Worm (Caenorhabditis elegans) whole organism, early embryonic: ENCODE data around the gene vrk-1.

Source experiments
- aly-1 ChIP-seq: sonication (generic microtip); optimal IDR thresholded peaks from 2 replicates; lab custom pipeline; 2016; ENCODE audit warnings: missing genetic modification characterization, missing compliant biosample characterization
- ama-1 ChIP-seq: fragments of 150-350 bp; optimal IDR thresholded peaks from 2 replicates; lab custom pipeline; 2014
- flt-1 ChIP-seq: fragments of 200-800 bp; sonication (Bioruptor generic); IDR thresholded peaks from 2 replicates; pipeline ENCODE4 v1.3.6; 2022; ENCODE audit warnings: missing genetic modification characterization, missing compliant biosample characterization
- hmbx-1 ChIP-seq: sonication (generic microtip); optimal IDR thresholded peaks from 2 replicates; lab custom pipeline; 2016; ENCODE audit warnings: mild to moderate bottlenecking, missing genetic modification characterization, missing compliant biosample characterization
- hmg-4 ChIP-seq: fragments of 200-800 bp; sonication (Bioruptor generic); optimal IDR thresholded peaks from 2 replicates; lab custom pipeline; 2018; ENCODE audit warnings: mild to moderate bottlenecking, missing genetic modification characterization, missing compliant biosample characterization
- hnd-1 ChIP-seq: sonication (generic microtip); optimal IDR thresholded peaks from 2 replicates; lab custom pipeline; 2016; ENCODE audit warnings: missing genetic modification characterization, missing compliant biosample characterization
- pes-1 ChIP-seq: fragments of 200-800 bp; sonication (Bioruptor generic); IDR thresholded peaks from 2 replicates; pipeline ENCODE4 v1.3.6; 2022; ENCODE audit warnings: missing genetic modification reagents, missing genetic modification characterization, missing compliant biosample characterization
- scrt-1 ChIP-seq: fragments of 200-800 bp; sonication (Bioruptor generic); IDR thresholded peaks from 2 replicates; pipeline ENCODE4 v1.3.6; 2022; ENCODE audit warnings: missing genetic modification characterization, missing compliant biosample characterization
- tra-4 ChIP-seq: sonication (generic microtip); optimal IDR thresholded peaks from 2 replicates; lab custom pipeline; 2017; ENCODE audit warnings: missing genetic modification characterization, missing compliant biosample characterization

- TF ChIP-seq aly-1 = no peak
- TF ChIP-seq flt-1 (GFP tag; lab: Robert Waterston, UW) = no peak
- TF ChIP-seq ama-1 (lab: Kevin White, UChicago) = no peak
- no peak for TF ChIP-seq hnd-1
- TF ChIP-seq tra-4 = no peak
- TF ChIP-seq scrt-1 = no peak
- TF ChIP-seq hmbx-1 (tag; lab: Kevin White, UChicago) = no peak
- TF ChIP-seq pes-1 (GFP tag; lab: Robert Waterston, UW) = no peak
- no peak for TF ChIP-seq hmg-4 (GFP tag; lab: Kevin White, UChicago)
Observed at ce11 chrII:5942593-5942992, 20.8 kb downstream of the vrk-1 start, which contains the start of gene F28B12.1.
